Fruit fly (Drosophila melanogaster): ENCODE data around the gene toe.

dm6 chr3L:12392758-12393157, 39.7 kb downstream of the toe start:
- no peak for TF ChIP-seq psq (optimal IDR thresholded peaks at IDR 0.05)
- TF ChIP-seq ttk (optimal IDR thresholded peaks at IDR 0.05): no peak
